Worm (Caenorhabditis elegans) whole organism, L2 larva: ENCODE measurements around the gene ztf-30.

ENCODE experiments used
- C34F6.9 ChIP-seq: fragments of 150-350 bp; optimal IDR thresholded peaks from 2 replicates; lab custom pipeline; 2014; ENCODE audit warnings: missing biosample characterization, missing genetic modification characterization
- F13H6.1 ChIP-seq: sonication (generic microtip); optimal IDR thresholded peaks from 2 replicates; lab custom pipeline; 2016; ENCODE audit warnings: missing genetic modification characterization, missing compliant biosample characterization
- R02D3.7 ChIP-seq: fragments of 150-350 bp; optimal IDR thresholded peaks from 2 replicates; lab custom pipeline; 2014; ENCODE audit warnings: missing biosample characterization, missing genetic modification characterization
- ZK546.5 ChIP-seq: sonication (generic microtip); optimal IDR thresholded peaks from 2 replicates; lab custom pipeline; 2017; ENCODE audit warnings: missing biosample characterization, missing genetic modification characterization
- alr-1 ChIP-seq: fragments of 150-350 bp; optimal IDR thresholded peaks from 2 replicates; lab custom pipeline; 2014; ENCODE audit warnings: missing biosample characterization, missing genetic modification characterization
- aly-2 ChIP-seq: fragments of 150-350 bp; optimal IDR thresholded peaks from 2 replicates; lab custom pipeline; 2014; ENCODE audit warnings: missing biosample characterization, missing genetic modification characterization
- ama-1 ChIP-seq: fragments of 150-350 bp; optimal IDR thresholded peaks from 2 replicates; lab custom pipeline; 2018; ENCODE audit warnings: inconsistent platforms
- blmp-1 ChIP-seq: sonication (generic microtip); optimal IDR thresholded peaks from 2 replicates; lab custom pipeline; 2017; ENCODE audit warnings: missing genetic modification characterization, mild to moderate bottlenecking, missing compliant biosample characterization, antibody characterized with exemption, moderate library complexity; ENCODE audit not compliant: insufficient read depth
- ceh-16 ChIP-seq: fragments of 150-350 bp; optimal IDR thresholded peaks from 2 replicates; lab custom pipeline; 2014; ENCODE audit warnings: missing biosample characterization, missing genetic modification characterization
- ceh-82 ChIP-seq: fragments of 150-350 bp; optimal IDR thresholded peaks from 2 replicates; lab custom pipeline; 2014; ENCODE audit warnings: missing biosample characterization, missing genetic modification characterization
- crh-2 ChIP-seq: sonication (generic microtip); optimal IDR thresholded peaks from 2 replicates; lab custom pipeline; 2017; ENCODE audit warnings: missing biosample characterization, missing genetic modification characterization
- dmd-4 ChIP-seq: sonication (generic microtip); optimal IDR thresholded peaks from 2 replicates; lab custom pipeline; 2017; ENCODE audit warnings: missing biosample characterization, missing genetic modification characterization
- egl-27 ChIP-seq: sonication (generic microtip); optimal IDR thresholded peaks from 3 replicates; lab custom pipeline; 2017; ENCODE audit warnings: missing biosample characterization, missing genetic modification reagents, missing genetic modification characterization
- elt-1 ChIP-seq: fragments of 150-350 bp; optimal IDR thresholded peaks from 2 replicates; lab custom pipeline; 2014; ENCODE audit warnings: missing biosample characterization, missing genetic modification characterization
- elt-3 ChIP-seq: sonication (generic microtip); optimal IDR thresholded peaks from 2 replicates; lab custom pipeline; 2017; ENCODE audit warnings: missing biosample characterization, missing genetic modification characterization
- gmeb-1 ChIP-seq: fragments of 150-350 bp; optimal IDR thresholded peaks from 2 replicates; lab custom pipeline; 2014; ENCODE audit warnings: missing biosample characterization, missing genetic modification characterization
- lin-11 ChIP-seq: fragments of 150-350 bp; sonication (generic microtip); optimal IDR thresholded peaks from 2 replicates; lab custom pipeline; 2014; ENCODE audit warnings: missing biosample characterization, missing genetic modification characterization, inconsistent platforms, mixed read lengths
- lin-39 ChIP-seq: fragments of 150-350 bp; optimal IDR thresholded peaks from 2 replicates; lab custom pipeline; 2014; ENCODE audit warnings: missing biosample characterization, missing genetic modification reagents, missing genetic modification characterization
- lsy-2 ChIP-seq, 2 experiments: fragments of 150-350 bp in 1 of 2; sonication (generic microtip) in 1 of 2; optimal IDR thresholded peaks; 2 replicates each; lab custom pipeline; 2014 to 2017; ENCODE audit warnings: missing biosample characterization in 2 of 2, missing genetic modification characterization in 2 of 2
- mab-5 ChIP-seq: fragments of 150-350 bp; optimal IDR thresholded peaks from 2 replicates; lab custom pipeline; 2014; ENCODE audit warnings: missing biosample characterization, missing genetic modification characterization
- mbf-1 ChIP-seq: sonication (generic microtip); optimal IDR thresholded peaks from 2 replicates; lab custom pipeline; 2017; ENCODE audit warnings: missing biosample characterization, missing genetic modification characterization
- mdl-1 ChIP-seq, 2 experiments: fragments of 150-350 bp in 1 of 2; sonication (generic microtip) in 1 of 2; optimal IDR thresholded peaks; 2 replicates each; lab custom pipeline; 2017; ENCODE audit warnings: missing biosample characterization in 2 of 2, missing genetic modification characterization in 2 of 2
- nhr-10 ChIP-seq: sonication (generic microtip); optimal IDR thresholded peaks from 2 replicates; lab custom pipeline; 2017; ENCODE audit warnings: missing biosample characterization, missing genetic modification characterization
- nhr-12 ChIP-seq: fragments of 150-350 bp; optimal IDR thresholded peaks from 2 replicates; lab custom pipeline; 2014; ENCODE audit warnings: missing biosample characterization, missing genetic modification characterization
- nhr-21 ChIP-seq: fragments of 150-350 bp; optimal IDR thresholded peaks from 2 replicates; lab custom pipeline; 2014; ENCODE audit warnings: missing biosample characterization, missing genetic modification characterization
- nhr-237 ChIP-seq: fragments of 150-350 bp; optimal IDR thresholded peaks from 2 replicates; lab custom pipeline; 2014; ENCODE audit warnings: missing biosample characterization, missing genetic modification characterization
- nhr-25 ChIP-seq: fragments of 150-350 bp; sonication (generic microtip); optimal IDR thresholded peaks from 3 replicates; lab custom pipeline; 2014; ENCODE audit warnings: missing biosample characterization, missing genetic modification characterization
- nhr-6 ChIP-seq: fragments of 150-350 bp; optimal IDR thresholded peaks from 2 replicates; lab custom pipeline; 2014; ENCODE audit warnings: missing biosample characterization, missing genetic modification characterization
- peb-1 ChIP-seq: fragments of 150-350 bp; optimal IDR thresholded peaks from 2 replicates; lab custom pipeline; 2014; ENCODE audit warnings: missing biosample characterization, missing genetic modification characterization
- sem-4 ChIP-seq: fragments of 150-350 bp; optimal IDR thresholded peaks from 2 replicates; lab custom pipeline; 2014; ENCODE audit warnings: missing biosample characterization, missing genetic modification reagents, missing genetic modification characterization
- skn-1 ChIP-seq: sonication (generic microtip); optimal IDR thresholded peaks from 2 replicates; lab custom pipeline; 2017; ENCODE audit warnings: missing biosample characterization, missing genetic modification characterization
- sma-9 ChIP-seq, 2 experiments: fragments of 150-350 bp in 1 of 2; sonication (generic microtip) in 1 of 2; optimal IDR thresholded peaks; 2 replicates each; lab custom pipeline; 2014 to 2016; ENCODE audit warnings: missing genetic modification characterization in 2 of 2, mild to moderate bottlenecking in 1 of 2, missing biosample characterization in 1 of 2, missing compliant biosample characterization in 1 of 2, missing genetic modification reagents in 1 of 2, moderate library complexity in 1 of 2
- snpc-4 ChIP-seq: fragments of 150-350 bp; optimal IDR thresholded peaks from 2 replicates; lab custom pipeline; 2014; ENCODE audit warnings: missing biosample characterization, missing genetic modification characterization
- unc-39 ChIP-seq: fragments of 150-350 bp; optimal IDR thresholded peaks from 2 replicates; lab custom pipeline; 2014; ENCODE audit warnings: missing biosample characterization, missing genetic modification characterization
- unc-55 ChIP-seq: fragments of 150-350 bp; sonication (generic microtip); optimal IDR thresholded peaks from 3 replicates; lab custom pipeline; 2014; ENCODE audit warnings: missing biosample characterization, missing genetic modification reagents, missing genetic modification characterization
- zag-1 ChIP-seq: fragments of 150-350 bp; optimal IDR thresholded peaks from 2 replicates; lab custom pipeline; 2014; ENCODE audit warnings: missing biosample characterization, missing genetic modification characterization
- ztf-1 ChIP-seq: fragments of 200-800 bp; sonication (Bioruptor generic); conservative IDR thresholded peaks from 2 replicates; pipeline ENCODE4 v1.3.6; 2022; ENCODE audit warnings: missing genetic modification characterization, missing compliant biosample characterization
- ztf-4 ChIP-seq: fragments of 150-350 bp; optimal IDR thresholded peaks from 2 replicates; lab custom pipeline; 2014; ENCODE audit warnings: missing biosample characterization, missing genetic modification characterization

ztf-30 gene

DNA sequence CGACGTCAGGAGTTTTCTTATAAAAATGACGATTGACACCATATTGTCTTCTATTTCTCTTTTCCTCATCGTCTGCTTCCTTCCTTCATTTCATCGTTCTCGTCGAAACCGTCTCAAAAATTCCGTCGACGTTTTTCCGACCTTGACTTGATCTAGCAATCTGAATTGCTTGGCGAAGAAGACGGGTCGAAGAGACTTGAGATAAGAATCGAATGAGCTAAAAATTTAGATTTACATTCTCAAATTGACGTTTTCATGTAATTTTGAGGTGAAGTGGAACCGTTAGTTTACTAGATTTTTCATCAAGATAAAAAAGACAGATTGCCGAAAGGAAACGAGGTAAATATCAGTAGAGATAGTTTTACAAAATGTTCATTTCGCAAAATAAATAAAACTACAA lies 20.1 kb downstream of the ztf-30 start:
- peak; percentile 71 for TF ChIP-seq ceh-16
- no peak for TF ChIP-seq ztf-4
- peak; percentile 2 for TF ChIP-seq nhr-6 (tag; lab: Kevin White, UChicago)
- no peak for TF ChIP-seq lin-39 (tag; lab: Kevin White, UChicago)
- peak; percentile 22 for TF ChIP-seq egl-27
- TF ChIP-seq elt-1 (tag; lab: Kevin White, UChicago) = no peak
- TF ChIP-seq nhr-25 (tag; lab: Kevin White, UChicago) = peak; percentile 74
- no peak for TF ChIP-seq alr-1 (tag; lab: Kevin White, UChicago)
- no peak for TF ChIP-seq aly-2 (tag; lab: Kevin White, UChicago)
- no peak for TF ChIP-seq dmd-4 (tag; lab: Kevin White, UChicago)
- TF ChIP-seq nhr-237 = no peak
- TF ChIP-seq sma-9 (GFP tag; optimal IDR thresholded peaks at IDR 0.05; lab: Kevin White, UChicago) = peak; percentile 7
- TF ChIP-seq sma-9 (tag; optimal IDR thresholded peaks at IDR 0.05; lab: Kevin White, UChicago) = no peak
- no peak for TF ChIP-seq zag-1 (tag; lab: Kevin White, UChicago)

- TF ChIP-seq nhr-12 (no peak), nhr-10 (tag; lab: Kevin White, UChicago) (no peak), R02D3.7 (tag; lab: Kevin White, UChicago) (no peak), lin-11 (tag; lab: Kevin White, UChicago) (no peak), F13H6.1 (no peak), unc-55 (GFP tag; lab: Kevin White, UChicago) (no peak), alr-1 (tag; lab: Kevin White, UChicago) (no peak), ceh-82 (tag; lab: Kevin White, UChicago) (no peak), blmp-1 (no peak), ama-1 (no peak), nhr-237 (no peak), C34F6.9 (tag; lab: Kevin White, UChicago) (no peak), skn-1 (tag; lab: Kevin White, UChicago) (no peak), snpc-4 (tag; lab: Kevin White, UChicago) (peak; percentile 84), elt-3 (no peak), ztf-1 (GFP tag; lab: Robert Waterston, UW) (no peak), peb-1 (tag; lab: Kevin White, UChicago) (no peak), mdl-1 (tag; optimal IDR thresholded peaks at IDR 0.05; lab: Kevin White, UChicago) (no peak), egl-27 (peak; percentile 34), nhr-25 (tag; lab: Kevin White, UChicago) (peak; percentile 47), ztf-4 (no peak), unc-39 (no peak), nhr-6 (tag; lab: Kevin White, UChicago) (no peak), mbf-1 (tag; lab: Kevin White, UChicago) (no peak), mab-5 (tag; lab: Kevin White, UChicago) (no peak), dmd-4 (tag; lab: Kevin White, UChicago) (no peak), nhr-21 (no peak), ZK546.5 (tag; lab: Kevin White, UChicago) (no peak), lsy-2 (tag; optimal IDR thresholded peaks at IDR 0.05; lab: Kevin White, UChicago) (no peak), crh-2 (no peak), ceh-16 (peak; percentile 32), gmeb-1 (tag; lab: Kevin White, UChicago) (no peak), sma-9 (GFP tag; optimal IDR thresholded peaks at IDR 0.05; lab: Kevin White, UChicago) (no peak), sma-9 (tag; optimal IDR thresholded peaks at IDR 0.05; lab: Kevin White, UChicago) (no peak), sem-4 (tag; lab: Kevin White, UChicago) (no peak)
Observed at ce11 chrIII:8575359-8576101, 22.1 kb downstream of the ztf-30 start.

- peak; percentile 15 for TF ChIP-seq egl-27
- TF ChIP-seq ztf-1 (GFP tag; lab: Robert Waterston, UW) = no peak
- TF ChIP-seq nhr-21 = peak; percentile 34
Observed at ce11 chrIII:8574299-8574698, 23.4 kb downstream of the ztf-30 start.
